Fruit fly (Drosophila melanogaster): Measurements from ENCODE around the gene Tao.

Gene Tao

dm6 chrX:19579648-19580301 is at the start of gene Tao:
Gene Tao (minus strand): TSS chrX:19579800.
- TF ChIP-seq h (optimal IDR thresholded peaks at IDR 0.05), result no peak
- no peak for TF ChIP-seq psq (optimal IDR thresholded peaks at IDR 0.05)

dm6 chrX:19625405-19625804 is 45.8 kb upstream of the Tao start, which contains the start of gene CG14212:
Gene CG14212 (plus strand): TSS chrX:19625705.
- no peak for TF ChIP-seq psq (optimal IDR thresholded peaks at IDR 0.05)
- TF ChIP-seq insv (optimal IDR thresholded peaks at IDR 0.05), result no peak
- no peak for TF ChIP-seq Myc (optimal IDR thresholded peaks at IDR 0.05)
- no peak for TF ChIP-seq h (optimal IDR thresholded peaks at IDR 0.05)
- TF ChIP-seq ttk (optimal IDR thresholded peaks at IDR 0.05), result no peak
- no peak for TF ChIP-seq Sin3A (optimal IDR thresholded peaks at IDR 0.05)

dm6 chrX:19622924-19623323 is 43.3 kb upstream of the Tao start, which contains the start of the genes Naa20A and MKP-4:
Gene Naa20A (minus strand): TSS chrX:19623074.
Gene MKP-4 (plus strand): TSS chrX:19623114.
- TF ChIP-seq Sin3A (optimal IDR thresholded peaks at IDR 0.05), result no peak
- TF ChIP-seq insv (optimal IDR thresholded peaks at IDR 0.05), result no peak
- TF ChIP-seq h (optimal IDR thresholded peaks at IDR 0.05), result no peak
- no peak for TF ChIP-seq psq (optimal IDR thresholded peaks at IDR 0.05)
- TF ChIP-seq ttk (optimal IDR thresholded peaks at IDR 0.05), result no peak

dm6 chrX:19621145-19621544 is 41.5 kb upstream of the Tao start, which contains the start of gene CG14221:
Gene CG14221 (minus strand): TSS chrX:19621245.
- TF ChIP-seq ttk (optimal IDR thresholded peaks at IDR 0.05), result no peak
- no peak for TF ChIP-seq insv (optimal IDR thresholded peaks at IDR 0.05)
- no peak for TF ChIP-seq Myc (optimal IDR thresholded peaks at IDR 0.05)
- no peak for TF ChIP-seq psq (optimal IDR thresholded peaks at IDR 0.05)
- TF ChIP-seq h (optimal IDR thresholded peaks at IDR 0.05), result no peak
- TF ChIP-seq Sin3A (optimal IDR thresholded peaks at IDR 0.05), result no peak

- TF ChIP-seq insv (optimal IDR thresholded peaks at IDR 0.05) (no peak), h (optimal IDR thresholded peaks at IDR 0.05) (no peak), Sin3A (optimal IDR thresholded peaks at IDR 0.05) (no peak), psq (optimal IDR thresholded peaks at IDR 0.05) (no peak), ttk (optimal IDR thresholded peaks at IDR 0.05) (no peak)
These were observed 38.7 kb upstream of the Tao start, which contains the start of the genes Pstk and Tim9b for dm6 chrX:19618183-19618740. Gene Pstk (minus strand): TSS chrX:19618537. Gene Tim9b (minus strand): TSS chrX:19618537.

- TF ChIP-seq Sin3A (optimal IDR thresholded peaks at IDR 0.05), result no peak
- no peak for TF ChIP-seq psq (optimal IDR thresholded peaks at IDR 0.05)
- TF ChIP-seq h (optimal IDR thresholded peaks at IDR 0.05), result no peak
These were observed 36.5 kb upstream of the Tao start, which contains the start of gene CG14210 for dm6 chrX:19615990-19616663. Gene CG14210 (plus strand): TSS chrX:19616196.

- TF ChIP-seq psq (optimal IDR thresholded peaks at IDR 0.05) (no peak), insv (optimal IDR thresholded peaks at IDR 0.05) (no peak), h (optimal IDR thresholded peaks at IDR 0.05) (no peak), Sin3A (optimal IDR thresholded peaks at IDR 0.05) (no peak), Myc (optimal IDR thresholded peaks at IDR 0.05) (no peak), ttk (optimal IDR thresholded peaks at IDR 0.05) (no peak)
These were observed 33.9 kb upstream of the Tao start for dm6 chrX:19613473-19613872.

- TF ChIP-seq insv (optimal IDR thresholded peaks at IDR 0.05), result no peak
- no peak for TF ChIP-seq h (optimal IDR thresholded peaks at IDR 0.05)
- no peak for TF ChIP-seq ttk (optimal IDR thresholded peaks at IDR 0.05)
- TF ChIP-seq Myc (optimal IDR thresholded peaks at IDR 0.05), result no peak
- TF ChIP-seq psq (optimal IDR thresholded peaks at IDR 0.05), result no peak
- TF ChIP-seq Sin3A (optimal IDR thresholded peaks at IDR 0.05), result no peak
These were observed 31.6 kb upstream of the Tao start, which contains the start of the genes Shawn and Tyler for dm6 chrX:19611226-19611625. Gene Shawn (plus strand): TSS chrX:19611526. Gene Tyler (plus strand): TSS chrX:19611526.

- TF ChIP-seq ttk (optimal IDR thresholded peaks at IDR 0.05) (no peak), Sin3A (optimal IDR thresholded peaks at IDR 0.05) (no peak), Myc (optimal IDR thresholded peaks at IDR 0.05) (no peak), h (optimal IDR thresholded peaks at IDR 0.05) (no peak)
These were observed 28.5 kb upstream of the Tao start for dm6 chrX:19608042-19608609.

- TF ChIP-seq Sin3A (optimal IDR thresholded peaks at IDR 0.05) (no peak), Myc (optimal IDR thresholded peaks at IDR 0.05) (no peak), insv (optimal IDR thresholded peaks at IDR 0.05) (no peak), psq (optimal IDR thresholded peaks at IDR 0.05) (no peak), h (optimal IDR thresholded peaks at IDR 0.05) (no peak), ttk (optimal IDR thresholded peaks at IDR 0.05) (no peak)
These were observed 27.4 kb upstream of the Tao start for dm6 chrX:19606971-19607370.

- TF ChIP-seq ttk (optimal IDR thresholded peaks at IDR 0.05) (no peak), Myc (optimal IDR thresholded peaks at IDR 0.05) (no peak), psq (optimal IDR thresholded peaks at IDR 0.05) (no peak), h (optimal IDR thresholded peaks at IDR 0.05) (no peak), insv (optimal IDR thresholded peaks at IDR 0.05) (no peak), Sin3A (optimal IDR thresholded peaks at IDR 0.05) (no peak)
These were observed 27.0 kb upstream of the Tao start for dm6 chrX:19606558-19606957.

dm6 chrX:19605915-19606314 is 26.3 kb upstream of the Tao start:
- no peak for TF ChIP-seq ttk (optimal IDR thresholded peaks at IDR 0.05)
- no peak for TF ChIP-seq h (optimal IDR thresholded peaks at IDR 0.05)
- TF ChIP-seq psq (optimal IDR thresholded peaks at IDR 0.05), result no peak
- TF ChIP-seq Sin3A (optimal IDR thresholded peaks at IDR 0.05), result no peak
- TF ChIP-seq insv (optimal IDR thresholded peaks at IDR 0.05), result no peak
- TF ChIP-seq Myc (optimal IDR thresholded peaks at IDR 0.05), result no peak
